Worm (Caenorhabditis elegans) whole organism, midembryonic: ENCODE measurements around the gene pag-3.

Experiments
- T22C8.4 ChIP-seq: fragments of 200-800 bp; sonication (Bioruptor generic); IDR thresholded peaks from 2 replicates; pipeline ENCODE4 v1.3.6; 2022; ENCODE audit warnings: missing genetic modification characterization, missing compliant biosample characterization
- med-1 ChIP-seq: sonication (generic microtip); optimal IDR thresholded peaks from 2 replicates; lab custom pipeline; 2017; ENCODE audit warnings: missing genetic modification characterization, mild to moderate bottlenecking, missing compliant biosample characterization, antibody characterized with exemption, missing genetic modification reagents; ENCODE audit not compliant: insufficient read depth
- ref-1 ChIP-seq: fragments of 200-800 bp; sonication (Bioruptor generic); conservative IDR thresholded peaks from 2 replicates; pipeline ENCODE4 v1.3.6; 2022; ENCODE audit warnings: missing genetic modification reagents, missing genetic modification characterization, missing compliant biosample characterization
- tab-1 ChIP-seq: fragments of 200-800 bp; sonication (Bioruptor generic); IDR thresholded peaks from 2 replicates; pipeline ENCODE4 v1.3.6; 2022; ENCODE audit warnings: missing genetic modification characterization, missing compliant biosample characterization
- ztf-23 ChIP-seq: fragments of 200-800 bp; sonication (Bioruptor generic); IDR thresholded peaks from 2 replicates; pipeline ENCODE4 v1.3.6; 2022; ENCODE audit warnings: missing genetic modification reagents, missing genetic modification characterization, missing compliant biosample characterization
- ztf-29 ChIP-seq: fragments of 200-800 bp; sonication (Bioruptor generic); IDR thresholded peaks from 2 replicates; pipeline ENCODE4 v1.3.6; 2022; ENCODE audit warnings: missing genetic modification reagents, missing genetic modification characterization, missing compliant biosample characterization

ce11 chrX:14922758-14923157 lies 31.7 kb downstream of the pag-3 start:
- no peak for TF ChIP-seq ztf-23 (GFP tag; lab: Robert Waterston, UW)
- TF ChIP-seq med-1 (GFP tag; lab: Kevin White, UChicago) = no peak
- TF ChIP-seq ref-1 (GFP tag; lab: Robert Waterston, UW) = no peak
- TF ChIP-seq ztf-29 (GFP tag; lab: Robert Waterston, UW) = no peak
- TF ChIP-seq tab-1 (GFP tag; lab: Robert Waterston, UW) = no peak
- TF ChIP-seq T22C8.4 (GFP tag; lab: Robert Waterston, UW) = no peak
